Worm (Caenorhabditis elegans) whole organism, mixed stage, embryonic: Measurements from ENCODE around the gene mrpl-35.

Source experiments
- M03D4.4 ChIP-seq: sonication (generic microtip); optimal IDR thresholded peaks from 2 replicates; lab custom pipeline; 2017; ENCODE audit warnings: mild to moderate bottlenecking, missing genetic modification characterization, missing compliant biosample characterization
- bed-3 ChIP-seq: fragments of 200-800 bp; sonication (Bioruptor generic); optimal IDR thresholded peaks from 3 replicates; lab custom pipeline; 2018; ENCODE audit warnings: mild to moderate bottlenecking, missing genetic modification characterization, moderate library complexity, missing compliant biosample characterization
- blmp-1 ChIP-seq: fragments of 150-350 bp; optimal IDR thresholded peaks from 2 replicates; lab custom pipeline; 2014; ENCODE audit warnings: missing biosample characterization, missing genetic modification characterization
- ceh-39 ChIP-seq: fragments of 150-350 bp; optimal IDR thresholded peaks from 2 replicates; lab custom pipeline; 2014; ENCODE audit warnings: missing biosample characterization, missing genetic modification characterization
- ceh-43 ChIP-seq: fragments of 200-800 bp; sonication (Bioruptor generic); optimal IDR thresholded peaks from 2 replicates; lab custom pipeline; 2018; ENCODE audit warnings: mild to moderate bottlenecking, missing genetic modification characterization, moderate library complexity, missing compliant biosample characterization
- ceh-83 ChIP-seq: fragments of 200-800 bp; sonication (Bioruptor generic); optimal IDR thresholded peaks from 2 replicates; lab custom pipeline; 2018; ENCODE audit warnings: mild to moderate bottlenecking, missing genetic modification characterization, missing compliant biosample characterization
- ces-1 ChIP-seq: fragments of 150-350 bp; optimal IDR thresholded peaks from 2 replicates; lab custom pipeline; 2014; ENCODE audit warnings: missing biosample characterization, missing genetic modification reagents, missing genetic modification characterization
- cnd-1 ChIP-seq: fragments of 200-800 bp; sonication (Bioruptor generic); optimal IDR thresholded peaks from 2 replicates; lab custom pipeline; 2018; ENCODE audit warnings: mild to moderate bottlenecking, missing genetic modification characterization, missing compliant biosample characterization
- drap-1 ChIP-seq: fragments of 200-800 bp; sonication (Bioruptor generic); optimal IDR thresholded peaks from 3 replicates; lab custom pipeline; 2018; ENCODE audit warnings: mild to moderate bottlenecking, missing genetic modification characterization, missing compliant biosample characterization
- elt-1 ChIP-seq: sonication (generic microtip); optimal IDR thresholded peaks from 2 replicates; lab custom pipeline; 2017; ENCODE audit warnings: missing genetic modification characterization, mild to moderate bottlenecking, missing compliant biosample characterization, antibody characterized with exemption, moderate library complexity, borderline replicate concordance; ENCODE audit not compliant: insufficient read depth
- elt-3 ChIP-seq: fragments of 150-350 bp; optimal IDR thresholded peaks from 2 replicates; lab custom pipeline; 2014; ENCODE audit warnings: missing biosample characterization, missing genetic modification characterization
- flh-1 ChIP-seq: fragments of 200-800 bp; sonication (Bioruptor generic); optimal IDR thresholded peaks from 2 replicates; lab custom pipeline; 2018; ENCODE audit warnings: mild to moderate bottlenecking, missing genetic modification characterization, moderate library complexity, missing compliant biosample characterization
- ham-2 ChIP-seq: fragments of 200-800 bp; sonication (Bioruptor generic); optimal IDR thresholded peaks from 2 replicates; lab custom pipeline; 2018; ENCODE audit warnings: mild to moderate bottlenecking, missing genetic modification characterization, missing compliant biosample characterization
- hlh-1 ChIP-seq: fragments of 150-350 bp; optimal IDR thresholded peaks from 2 replicates; lab custom pipeline; 2014; ENCODE audit warnings: missing biosample characterization, missing genetic modification reagents, missing genetic modification characterization
- lin-13 ChIP-seq: fragments of 150-350 bp; optimal IDR thresholded peaks from 2 replicates; lab custom pipeline; 2014; ENCODE audit warnings: missing biosample characterization, missing genetic modification characterization
- lin-32 ChIP-seq: fragments of 200-800 bp; sonication (Bioruptor generic); optimal IDR thresholded peaks from 2 replicates; lab custom pipeline; 2018; ENCODE audit warnings: mild to moderate bottlenecking, missing genetic modification characterization, missing compliant biosample characterization
- lsy-2 ChIP-seq: fragments of 150-350 bp; optimal IDR thresholded peaks from 2 replicates; lab custom pipeline; 2014; ENCODE audit warnings: missing biosample characterization, missing genetic modification characterization
- mep-1 ChIP-seq: fragments of 150-350 bp; optimal IDR thresholded peaks from 2 replicates; lab custom pipeline; 2017; ENCODE audit warnings: missing biosample characterization, missing genetic modification reagents, missing genetic modification characterization, inconsistent platforms
- mls-2 ChIP-seq: sonication (generic microtip); optimal IDR thresholded peaks from 2 replicates; lab custom pipeline; 2016; ENCODE audit warnings: mild to moderate bottlenecking, missing genetic modification characterization, moderate library complexity, missing compliant biosample characterization
- nhr-12 ChIP-seq: fragments of 150-350 bp; optimal IDR thresholded peaks from 2 replicates; lab custom pipeline; 2014; ENCODE audit warnings: missing biosample characterization, missing genetic modification characterization
- nhr-2 ChIP-seq: fragments of 150-350 bp; optimal IDR thresholded peaks from 2 replicates; lab custom pipeline; 2014; ENCODE audit warnings: missing biosample characterization, missing genetic modification characterization
- nhr-237 ChIP-seq: fragments of 150-350 bp; optimal IDR thresholded peaks from 2 replicates; lab custom pipeline; 2014; ENCODE audit warnings: missing biosample characterization, missing genetic modification characterization
- nhr-28 ChIP-seq: fragments of 150-350 bp; optimal IDR thresholded peaks from 2 replicates; lab custom pipeline; 2014; ENCODE audit warnings: missing biosample characterization, missing genetic modification characterization
- nhr-76 ChIP-seq: sonication (generic microtip); optimal IDR thresholded peaks from 2 replicates; lab custom pipeline; 2017; ENCODE audit warnings: missing biosample characterization, missing genetic modification characterization
- pha-4 ChIP-seq: fragments of 150-350 bp; optimal IDR thresholded peaks from 2 replicates; lab custom pipeline; 2018; ENCODE audit warnings: missing biosample characterization, missing genetic modification reagents, missing genetic modification characterization
- sem-2 ChIP-seq: fragments of 200-800 bp; sonication (Bioruptor generic); optimal IDR thresholded peaks from 2 replicates; lab custom pipeline; 2018; ENCODE audit warnings: mild to moderate bottlenecking, missing genetic modification characterization, missing compliant biosample characterization
- snpc-4 ChIP-seq: fragments of 150-350 bp; optimal IDR thresholded peaks from 2 replicates; lab custom pipeline; 2014; ENCODE audit warnings: missing biosample characterization, missing genetic modification characterization
- sptf-1 ChIP-seq: sonication (generic microtip); optimal IDR thresholded peaks from 2 replicates; lab custom pipeline; 2017; ENCODE audit warnings: mild to moderate bottlenecking, missing genetic modification characterization, moderate library complexity, missing compliant biosample characterization
- tbx-8 ChIP-seq: fragments of 200-800 bp; sonication (Bioruptor generic); optimal IDR thresholded peaks from 2 replicates; lab custom pipeline; 2018; ENCODE audit warnings: mild to moderate bottlenecking, missing genetic modification characterization, moderate library complexity, missing compliant biosample characterization
- unc-120 ChIP-seq: sonication (generic microtip); optimal IDR thresholded peaks from 2 replicates; lab custom pipeline; 2017; ENCODE audit warnings: missing genetic modification characterization, missing compliant biosample characterization; ENCODE audit not compliant: poor library complexity, severe bottlenecking
- unc-39 ChIP-seq: fragments of 150-350 bp; optimal IDR thresholded peaks from 2 replicates; lab custom pipeline; 2014; ENCODE audit warnings: missing biosample characterization, missing genetic modification characterization
- unc-62 ChIP-seq: fragments of 150-350 bp; optimal IDR thresholded peaks from 2 replicates; lab custom pipeline; 2014; ENCODE audit warnings: missing biosample characterization, missing genetic modification reagents, missing genetic modification characterization
- zip-8 ChIP-seq: fragments of 150-350 bp; optimal IDR thresholded peaks from 2 replicates; lab custom pipeline; 2014; ENCODE audit warnings: missing biosample characterization, missing genetic modification characterization
- ztf-11 ChIP-seq: fragments of 150-350 bp; optimal IDR thresholded peaks from 2 replicates; lab custom pipeline; 2014; ENCODE audit warnings: missing biosample characterization, missing genetic modification characterization

The mrpl-35 gene

DNA sequence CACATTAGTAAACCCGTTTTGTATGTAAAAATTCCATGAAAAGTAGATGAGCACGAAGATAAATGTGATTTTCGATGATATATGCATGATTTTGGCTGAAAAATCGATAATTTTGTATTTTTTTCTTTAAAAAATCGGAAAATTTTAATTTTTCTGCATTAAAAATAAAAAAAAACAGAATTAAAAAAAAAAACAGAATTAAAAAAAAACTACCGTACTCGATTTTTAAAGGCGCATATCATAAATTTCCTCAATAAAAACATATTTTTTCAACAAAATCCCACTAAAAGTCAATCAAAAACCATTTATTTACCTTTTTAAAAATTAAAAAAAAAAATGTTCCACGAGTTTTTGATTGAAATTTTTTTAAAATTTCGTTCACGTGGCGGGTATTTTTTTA is 16.9 kb upstream of the mrpl-35 start, which contains the start of gene gly-14:
TSS of gene gly-14 (minus strand) at position 101 of the 400 bp plus-strand sequence.
- no peak for TF ChIP-seq lin-13 (tag; lab: Kevin White, UChicago)
- no peak for TF ChIP-seq pha-4 (tag; lab: Kevin White, UChicago)
- no peak for TF ChIP-seq snpc-4 (tag; lab: Kevin White, UChicago)
- TF ChIP-seq elt-3 = no peak
- TF ChIP-seq ceh-39 (tag; lab: Kevin White, UChicago) = no peak
- TF ChIP-seq blmp-1 (tag; lab: Kevin White, UChicago) = no peak
- no peak for TF ChIP-seq elt-1 (tag; lab: Kevin White, UChicago)
- TF ChIP-seq ham-2 (GFP tag; lab: Kevin White, UChicago) = no peak
- no peak for TF ChIP-seq ztf-11 (tag; lab: Kevin White, UChicago)
- TF ChIP-seq drap-1 (GFP tag; lab: Kevin White, UChicago) = no peak
- TF ChIP-seq tbx-8 = no peak
- TF ChIP-seq hlh-1 = no peak
- TF ChIP-seq unc-120 = no peak
- TF ChIP-seq nhr-2 (tag; lab: Kevin White, UChicago) = no peak
- TF ChIP-seq mls-2 (tag; lab: Kevin White, UChicago) = no peak
- no peak for TF ChIP-seq M03D4.4 (tag; lab: Kevin White, UChicago)
- TF ChIP-seq ceh-83 = no peak
- TF ChIP-seq sem-2 (GFP tag; lab: Kevin White, UChicago) = no peak
- TF ChIP-seq lin-32 = no peak

DNA sequence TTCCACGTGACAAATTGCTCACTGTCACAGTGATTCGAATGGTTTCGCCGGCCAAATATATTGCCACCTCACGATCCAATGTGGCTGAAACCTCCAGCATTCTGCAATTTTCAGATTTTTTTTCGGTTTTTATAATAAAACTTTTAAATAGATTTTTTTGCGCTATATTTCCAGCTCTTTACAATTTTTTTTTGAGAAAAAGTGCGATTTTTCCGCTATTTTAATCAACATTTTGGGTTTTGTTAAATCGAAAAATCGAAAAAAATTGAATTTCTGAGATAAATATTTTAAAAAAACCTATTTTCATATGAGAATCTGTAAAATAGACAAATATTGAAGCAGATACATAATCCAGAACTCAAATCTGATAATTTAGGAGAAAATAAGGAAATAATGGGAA is 11.1 kb upstream of the mrpl-35 start, which contains the start of gene M01F1.9:
TSS of gene M01F1.9 (minus strand) at position 101 of the 400 bp plus-strand sequence.
- no peak for TF ChIP-seq nhr-237 (tag; lab: Kevin White, UChicago)
- no peak for TF ChIP-seq lsy-2 (tag; lab: Kevin White, UChicago)
- no peak for TF ChIP-seq ztf-11 (tag; lab: Kevin White, UChicago)
- no peak for TF ChIP-seq lin-13 (tag; lab: Kevin White, UChicago)
- TF ChIP-seq ces-1 (GFP tag; lab: Kevin White, UChicago) = no peak
- no peak for TF ChIP-seq unc-62 (GFP tag; lab: Kevin White, UChicago)
- TF ChIP-seq mep-1 = no peak
- TF ChIP-seq elt-3 = no peak
- TF ChIP-seq tbx-8 = no peak
- TF ChIP-seq blmp-1 (tag; lab: Kevin White, UChicago) = no peak
- TF ChIP-seq mls-2 (tag; lab: Kevin White, UChicago) = no peak
- no peak for TF ChIP-seq nhr-28 (tag; lab: Kevin White, UChicago)
- no peak for TF ChIP-seq cnd-1 (tag; lab: Kevin White, UChicago)
- TF ChIP-seq M03D4.4 (tag; lab: Kevin White, UChicago) = no peak
- TF ChIP-seq hlh-1 = no peak
- TF ChIP-seq ceh-43 (GFP tag; lab: Kevin White, UChicago) = no peak
- no peak for TF ChIP-seq nhr-76 (tag; lab: Kevin White, UChicago)
- no peak for TF ChIP-seq ceh-39 (tag; lab: Kevin White, UChicago)

DNA sequence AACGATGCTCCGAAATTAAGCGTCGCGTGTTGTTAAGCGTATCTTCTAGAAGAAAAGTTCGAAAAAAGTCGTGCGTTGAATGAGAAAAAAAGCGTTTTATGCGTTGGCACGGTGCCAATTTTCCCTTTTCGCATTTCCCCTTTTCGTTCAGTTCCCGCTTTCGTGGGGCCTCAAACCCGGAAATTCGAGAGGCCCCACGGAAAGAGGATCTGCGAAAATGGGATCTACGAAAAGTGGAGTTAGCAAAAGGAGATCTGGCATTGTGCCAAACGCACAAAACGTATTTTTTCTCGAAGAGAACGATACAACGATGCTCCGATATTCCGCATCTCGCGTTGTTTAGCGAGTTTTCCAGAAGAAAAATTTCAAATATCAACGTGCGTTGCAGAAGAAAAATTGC is 10.2 kb upstream of the mrpl-35 start:
- TF ChIP-seq zip-8 (tag; lab: Kevin White, UChicago) (no peak), ceh-43 (GFP tag; lab: Kevin White, UChicago) (peak; percentile 81), bed-3 (GFP tag; lab: Kevin White, UChicago) (peak; percentile 94), unc-39 (no peak), nhr-76 (tag; lab: Kevin White, UChicago) (no peak), M03D4.4 (tag; lab: Kevin White, UChicago) (peak; percentile 92), cnd-1 (tag; lab: Kevin White, UChicago) (peak; percentile 98), flh-1 (GFP tag; lab: Kevin White, UChicago) (peak; percentile 69), unc-120 (peak; percentile 71), lin-32 (peak; percentile 97), sptf-1 (peak; percentile 97), drap-1 (GFP tag; lab: Kevin White, UChicago) (peak; percentile 95), lsy-2 (tag; lab: Kevin White, UChicago) (no peak), nhr-28 (tag; lab: Kevin White, UChicago) (no peak), ces-1 (GFP tag; lab: Kevin White, UChicago) (peak; percentile 46), sem-2 (GFP tag; lab: Kevin White, UChicago) (peak; percentile 91), ham-2 (GFP tag; lab: Kevin White, UChicago) (peak; percentile 85), mep-1 (peak; percentile 62), tbx-8 (peak; percentile 100), lin-13 (tag; lab: Kevin White, UChicago) (peak; percentile 29), nhr-12 (tag; lab: Kevin White, UChicago) (no peak), mls-2 (tag; lab: Kevin White, UChicago) (peak; percentile 98), ceh-83 (peak; percentile 96)
